Worm (Caenorhabditis elegans) whole organism, L4 larva: Measurements from ENCODE around the gene oma-2.

Experiments
- F26F4.8 ChIP-seq: fragments of 200-800 bp; sonication (Bioruptor generic); conservative IDR thresholded peaks from 2 replicates; pipeline ENCODE4 v1.3.6; 2022; ENCODE audit warnings: missing genetic modification characterization, missing compliant biosample characterization
- F44E2.7 ChIP-seq: fragments of 200-800 bp; sonication (Bioruptor generic); IDR thresholded peaks from 2 replicates; pipeline ENCODE4 v2.1.2; 2022; ENCODE audit warnings: missing genetic modification characterization, missing compliant biosample characterization
- F49E8.2 ChIP-seq: sonication (generic microtip); optimal IDR thresholded peaks from 2 replicates; lab custom pipeline; 2016; ENCODE audit warnings: missing compliant biosample characterization, mild to moderate bottlenecking, missing genetic modification characterization, borderline replicate concordance
- R02D3.7 ChIP-seq: fragments of 150-350 bp; sonication (generic microtip); optimal IDR thresholded peaks from 3 replicates; lab custom pipeline; 2014; ENCODE audit warnings: missing biosample characterization, missing genetic modification characterization
- T20F7.1 ChIP-seq: fragments of 200-800 bp; sonication (Bioruptor generic); optimal IDR thresholded peaks from 2 replicates; lab custom pipeline; 2018; ENCODE audit warnings: mild to moderate bottlenecking, missing genetic modification characterization, missing compliant biosample characterization
- T26A8.4 ChIP-seq: fragments of 200-800 bp; sonication (Bioruptor generic); IDR thresholded peaks from 2 replicates; pipeline ENCODE4 v1.3.6; 2022; ENCODE audit warnings: missing genetic modification characterization, missing compliant biosample characterization
- Y48G9A.11 ChIP-seq: fragments of 200-800 bp; sonication (Bioruptor generic); IDR thresholded peaks from 2 replicates; pipeline ENCODE4 v1.3.6; 2022; ENCODE audit warnings: missing genetic modification reagents, missing genetic modification characterization, missing compliant biosample characterization
- ZK337.2 ChIP-seq: fragments of 200-800 bp; sonication (Bioruptor generic); IDR thresholded peaks from 2 replicates; pipeline ENCODE4 v1.3.6; 2022; ENCODE audit warnings: missing genetic modification reagents, missing genetic modification characterization, missing compliant biosample characterization
- ama-1 ChIP-seq: fragments of 150-350 bp; optimal IDR thresholded peaks from 2 replicates; lab custom pipeline; 2014; ENCODE audit warnings: inconsistent platforms, mixed read lengths
- arid-1 ChIP-seq: fragments of 200-800 bp; sonication (Bioruptor generic); conservative IDR thresholded peaks from 2 replicates; pipeline ENCODE4 v1.3.6; 2022; ENCODE audit warnings: missing genetic modification reagents, missing genetic modification characterization, missing compliant biosample characterization
- attf-4 ChIP-seq: sonication (generic microtip); optimal IDR thresholded peaks from 3 replicates; lab custom pipeline; 2017; ENCODE audit warnings: missing biosample characterization, missing genetic modification characterization
- ceh-20 ChIP-seq: fragments of 200-800 bp; sonication (Bioruptor generic); IDR thresholded peaks from 2 replicates; pipeline ENCODE4 v1.3.6; 2022; ENCODE audit warnings: missing genetic modification reagents, missing genetic modification characterization, missing compliant biosample characterization
- daf-19 ChIP-seq: fragments of 200-800 bp; sonication (Bioruptor generic); conservative IDR thresholded peaks from 2 replicates; pipeline ENCODE4 v1.3.6; 2022; ENCODE audit warnings: missing genetic modification characterization, missing compliant biosample characterization
- dmd-6 ChIP-seq: fragments of 200-800 bp; sonication (Bioruptor generic); IDR thresholded peaks from 2 replicates; pipeline ENCODE4 v1.3.6; 2022; ENCODE audit warnings: missing genetic modification reagents, missing genetic modification characterization, missing compliant biosample characterization
- dmd-8 ChIP-seq: fragments of 200-800 bp; sonication (Bioruptor generic); IDR thresholded peaks from 2 replicates; pipeline ENCODE4 v1.3.6; 2022; ENCODE audit warnings: missing genetic modification characterization, missing compliant biosample characterization
- dmd-9 ChIP-seq: fragments of 200-800 bp; sonication (Bioruptor generic); IDR thresholded peaks from 2 replicates; pipeline ENCODE4 v1.3.6; 2022; ENCODE audit warnings: missing genetic modification reagents, missing genetic modification characterization, missing compliant biosample characterization
- dve-1 ChIP-seq: sonication (generic microtip); optimal IDR thresholded peaks from 2 replicates; lab custom pipeline; 2017; ENCODE audit warnings: antibody characterized with exemption, mild to moderate bottlenecking, missing genetic modification characterization, missing compliant biosample characterization; ENCODE audit not compliant: insufficient read depth
- fkh-10 ChIP-seq: fragments of 150-350 bp; optimal IDR thresholded peaks from 2 replicates; lab custom pipeline; 2014; ENCODE audit warnings: missing biosample characterization, missing genetic modification reagents, missing genetic modification characterization
- gei-8 ChIP-seq: fragments of 200-800 bp; sonication (Bioruptor generic); optimal IDR thresholded peaks from 2 replicates; lab custom pipeline; 2018; ENCODE audit warnings: mild to moderate bottlenecking, missing genetic modification characterization, missing compliant biosample characterization
- hif-1 ChIP-seq, 2 experiments: sonication (generic microtip); optimal IDR thresholded peaks; 2 replicates each; lab custom pipeline; 2016 to 2017; ENCODE audit warnings: missing compliant biosample characterization in 2 of 2, missing genetic modification characterization in 2 of 2, missing genetic modification reagents in 2 of 2, missing genotype in 2 of 2, mild to moderate bottlenecking in 1 of 2
- hmg-1.1 ChIP-seq: fragments of 200-800 bp; sonication (Bioruptor generic); IDR thresholded peaks from 2 replicates; pipeline ENCODE4 v1.3.6; 2022; ENCODE audit warnings: missing genetic modification reagents, missing genetic modification characterization, missing compliant biosample characterization
- jun-1 ChIP-seq: fragments of 150-350 bp; optimal IDR thresholded peaks from 2 replicates; lab custom pipeline; 2014; ENCODE audit warnings: missing biosample characterization, missing genetic modification reagents, missing genetic modification characterization
- lim-7 ChIP-seq: fragments of 200-800 bp; sonication (Bioruptor generic); IDR thresholded peaks from 2 replicates; pipeline ENCODE4 v1.3.6; 2022; ENCODE audit warnings: missing genetic modification characterization, missing compliant biosample characterization
- lin-1 ChIP-seq: fragments of 200-800 bp; sonication (Bioruptor generic); IDR thresholded peaks from 2 replicates; pipeline ENCODE4 v1.3.6; 2022; ENCODE audit warnings: missing genetic modification reagents, missing genetic modification characterization, missing compliant biosample characterization
- lin-13 ChIP-seq: fragments of 150-350 bp; optimal IDR thresholded peaks from 2 replicates; lab custom pipeline; 2014; ENCODE audit warnings: missing biosample characterization, missing genetic modification reagents, missing genetic modification characterization
- lin-15B ChIP-seq: fragments of 150-350 bp; sonication (generic microtip); optimal IDR thresholded peaks from 3 replicates; lab custom pipeline; 2014; ENCODE audit warnings: missing biosample characterization, missing genetic modification characterization
- lin-38 ChIP-seq: fragments of 200-800 bp; sonication (Bioruptor generic); IDR thresholded peaks from 2 replicates; pipeline ENCODE4 v1.3.6; 2022; ENCODE audit warnings: missing genetic modification reagents, missing genetic modification characterization, missing compliant biosample characterization
- lsy-2 ChIP-seq, 2 experiments: fragments of 150-350 bp in 1 of 2; sonication (generic microtip) in 1 of 2; optimal IDR thresholded peaks; 2 replicates each; lab custom pipeline; 2014 to 2017; ENCODE audit warnings: missing biosample characterization in 2 of 2, missing genetic modification characterization in 2 of 2
- mdl-1 ChIP-seq, 2 experiments: fragments of 150-350 bp in 1 of 2; sonication (generic microtip) in 1 of 2; optimal IDR thresholded peaks; 2 replicates each; lab custom pipeline; 2014 to 2017; ENCODE audit warnings: missing biosample characterization in 2 of 2, missing genetic modification characterization in 2 of 2
- mdt-29 ChIP-seq: fragments of 200-800 bp; sonication (Bioruptor generic); IDR thresholded peaks from 2 replicates; pipeline ENCODE4 v1.3.6; 2022; ENCODE audit warnings: missing genetic modification reagents, missing genetic modification characterization, missing compliant biosample characterization
- mxl-2 ChIP-seq: fragments of 200-800 bp; sonication (Bioruptor generic); conservative IDR thresholded peaks from 2 replicates; pipeline ENCODE4 v1.3.6; 2022; ENCODE audit warnings: missing genetic modification reagents, missing genetic modification characterization, missing compliant biosample characterization
- mxl-3 ChIP-seq: fragments of 200-800 bp; sonication (Bioruptor generic); optimal IDR thresholded peaks from 2 replicates; lab custom pipeline; 2018; ENCODE audit warnings: mild to moderate bottlenecking, missing genetic modification characterization, missing compliant biosample characterization
- nhr-10 ChIP-seq: fragments of 150-350 bp; optimal IDR thresholded peaks from 2 replicates; lab custom pipeline; 2014; ENCODE audit warnings: missing biosample characterization, missing genetic modification characterization
- nhr-11 ChIP-seq: fragments of 150-350 bp; optimal IDR thresholded peaks from 2 replicates; lab custom pipeline; 2014; ENCODE audit warnings: missing biosample characterization, missing genetic modification characterization
- nhr-111 ChIP-seq: fragments of 200-800 bp; sonication (Bioruptor generic); optimal IDR thresholded peaks from 2 replicates; lab custom pipeline; 2018; ENCODE audit warnings: mild to moderate bottlenecking, missing genetic modification characterization, missing compliant biosample characterization
- nhr-237 ChIP-seq: sonication (generic microtip); optimal IDR thresholded peaks from 2 replicates; lab custom pipeline; 2017; ENCODE audit warnings: missing biosample characterization, missing genetic modification characterization
- nhr-25 ChIP-seq: sonication (generic microtip); optimal IDR thresholded peaks from 2 replicates; lab custom pipeline; 2017; ENCODE audit warnings: missing genetic modification characterization, mild to moderate bottlenecking, missing compliant biosample characterization, antibody characterized with exemption, moderate library complexity, borderline replicate concordance; ENCODE audit not compliant: insufficient read depth
- nhr-42 ChIP-seq: fragments of 200-800 bp; sonication (Bioruptor generic); IDR thresholded peaks from 2 replicates; pipeline ENCODE4 v1.3.6; 2022; ENCODE audit warnings: missing genetic modification characterization, missing compliant biosample characterization
- nhr-48 ChIP-seq: sonication (generic microtip); optimal IDR thresholded peaks from 2 replicates; lab custom pipeline; 2016; ENCODE audit warnings: mild to moderate bottlenecking, missing genetic modification characterization, missing compliant biosample characterization
- nhr-76 ChIP-seq: fragments of 150-350 bp; optimal IDR thresholded peaks from 2 replicates; lab custom pipeline; 2014; ENCODE audit warnings: missing biosample characterization, missing genetic modification characterization
- pha-4 ChIP-seq, 2 experiments: fragments of 150-350 bp in 1 of 2; fragments of 200-800 bp in 1 of 2; sonication (Bioruptor generic) in 1 of 2; IDR thresholded peaks in 1 of 2; optimal IDR thresholded peaks in 1 of 2; 2 replicates each; pipeline versions ENCODE4 v1.3.6 to Lab custom; 2014 to 2022; ENCODE audit warnings: missing genetic modification characterization in 2 of 2, missing genetic modification reagents in 2 of 2, missing biosample characterization in 1 of 2, missing compliant biosample characterization in 1 of 2
- pqm-1 ChIP-seq: sonication (generic microtip); optimal IDR thresholded peaks from 2 replicates; lab custom pipeline; 2017; ENCODE audit warnings: missing biosample characterization, missing genetic modification characterization
- rbr-2 ChIP-seq: sonication (generic microtip); optimal IDR thresholded peaks from 2 replicates; lab custom pipeline; 2016; ENCODE audit warnings: missing genotype, missing genetic modification characterization, missing compliant biosample characterization
- saeg-2 ChIP-seq: fragments of 200-800 bp; sonication (Bioruptor generic); IDR thresholded peaks from 2 replicates; pipeline ENCODE4 v1.3.6; 2022; ENCODE audit warnings: missing genetic modification reagents, missing genetic modification characterization, missing compliant biosample characterization
- set-16 ChIP-seq: fragments of 200-800 bp; sonication (Bioruptor generic); IDR thresholded peaks from 2 replicates; pipeline ENCODE4 v1.3.6; 2022; ENCODE audit warnings: missing genetic modification reagents, missing genetic modification characterization, missing compliant biosample characterization
- snpc-4 ChIP-seq: fragments of 150-350 bp; optimal IDR thresholded peaks from 2 replicates; lab custom pipeline; 2014; ENCODE audit warnings: missing biosample characterization, missing genetic modification characterization
- unc-130 ChIP-seq: sonication (generic microtip); optimal IDR thresholded peaks from 2 replicates; lab custom pipeline; 2016; ENCODE audit warnings: missing genetic modification reagents, missing genetic modification characterization, missing compliant biosample characterization
- zfp-2 ChIP-seq: sonication (generic microtip); optimal IDR thresholded peaks from 2 replicates; lab custom pipeline; 2016; ENCODE audit warnings: mild to moderate bottlenecking, missing genetic modification characterization, missing compliant biosample characterization
- zfp-3 ChIP-seq: fragments of 200-800 bp; sonication (Bioruptor generic); conservative IDR thresholded peaks from 2 replicates; pipeline ENCODE4 v1.3.6; 2022; ENCODE audit warnings: missing genetic modification reagents, missing genetic modification characterization, missing compliant biosample characterization
- zip-2 ChIP-seq: fragments of 150-350 bp; optimal IDR thresholded peaks from 2 replicates; lab custom pipeline; 2014; ENCODE audit warnings: missing biosample characterization, missing genetic modification characterization

oma-2 gene

ce11 chrV:7980370-7980987 is 48.8 kb upstream of the oma-2 start (continued):
- no peak for TF ChIP-seq dmd-8 (GFP tag; lab: Robert Waterston, UW)
- 0 out of 2 replicates have a peak, but pooled peaks have one; percentile 50 for TF ChIP-seq ceh-20 (GFP tag; lab: Robert Waterston, UW)
- no peak for TF ChIP-seq F44E2.7 (GFP tag; lab: Robert Waterston, UW)
- peak; percentile 60 for TF ChIP-seq rbr-2 (tag; lab: Kevin White, UChicago)
- TF ChIP-seq lim-7 (GFP tag; lab: Robert Waterston, UW): no peak
- no peak for TF ChIP-seq nhr-10 (tag; lab: Kevin White, UChicago)
- TF ChIP-seq saeg-2 (GFP tag; lab: Robert Waterston, UW): no peak
- TF ChIP-seq attf-4 (tag; lab: Kevin White, UChicago): no peak
- TF ChIP-seq dmd-9 (GFP tag; lab: Robert Waterston, UW): no peak
- no peak for TF ChIP-seq lin-1
- TF ChIP-seq nhr-48 (tag; lab: Kevin White, UChicago): no peak
- TF ChIP-seq mdt-29 (GFP tag; lab: Robert Waterston, UW): no peak
- no peak for TF ChIP-seq R02D3.7 (tag; lab: Kevin White, UChicago)
- TF ChIP-seq F26F4.8: no peak
- TF ChIP-seq zfp-2: no peak
- TF ChIP-seq mxl-2: no peak
- TF ChIP-seq zfp-3 (GFP tag; lab: Robert Waterston, UW): no peak
- TF ChIP-seq Y48G9A.11 (GFP tag; lab: Robert Waterston, UW): no peak
- TF ChIP-seq snpc-4 (tag; lab: Kevin White, UChicago): no peak
- TF ChIP-seq lsy-2 (tag; optimal IDR thresholded peaks at IDR 0.05; lab: Kevin White, UChicago): peak in 1 of 2 experiments; percentile 63
- no peak for TF ChIP-seq T26A8.4 (GFP tag; lab: Robert Waterston, UW)
- TF ChIP-seq jun-1 (tag; lab: Kevin White, UChicago): no peak
- TF ChIP-seq nhr-76: no peak
- TF ChIP-seq pqm-1 (tag; lab: Kevin White, UChicago): no peak
- no peak for TF ChIP-seq F49E8.2 (tag; lab: Kevin White, UChicago)
- TF ChIP-seq mdl-1 (tag; optimal IDR thresholded peaks at IDR 0.05; lab: Kevin White, UChicago): peak in 1 of 2 experiments; percentile 65
- TF ChIP-seq dmd-6 (GFP tag; lab: Robert Waterston, UW): no peak
- TF ChIP-seq nhr-42 (GFP tag; lab: Robert Waterston, UW): no peak
- TF ChIP-seq T20F7.1 (GFP tag; lab: Kevin White, UChicago): no peak
- no peak for TF ChIP-seq mxl-3 (GFP tag; lab: Kevin White, UChicago)
- no peak for TF ChIP-seq lin-13 (GFP tag; lab: Kevin White, UChicago)
- TF ChIP-seq fkh-10 (GFP tag; lab: Kevin White, UChicago): peak; percentile 26
- no peak for TF ChIP-seq lin-38
- no peak for TF ChIP-seq nhr-25
- no peak for TF ChIP-seq zip-2 (tag; lab: Kevin White, UChicago)
- no peak for TF ChIP-seq lin-15B (tag; lab: Kevin White, UChicago)
- TF ChIP-seq ZK337.2 (GFP tag; lab: Robert Waterston, UW): no peak
- TF ChIP-seq set-16: no peak
- TF ChIP-seq nhr-237: no peak
- no peak for TF ChIP-seq daf-19 (GFP tag; lab: Robert Waterston, UW)
- no peak for TF ChIP-seq ama-1 (lab: Kevin White, UChicago)
- TF ChIP-seq nhr-111: no peak
- TF ChIP-seq hif-1 (tag; optimal IDR thresholded peaks at IDR 0.05; lab: Kevin White, UChicago): peak in 1 of 2 experiments; percentile 21
- TF ChIP-seq arid-1 (GFP tag; lab: Robert Waterston, UW): no peak
- TF ChIP-seq nhr-11 (tag; lab: Kevin White, UChicago): peak; percentile 29
- TF ChIP-seq gei-8 (GFP tag; lab: Kevin White, UChicago): no peak
- no peak for TF ChIP-seq dve-1
- TF ChIP-seq pha-4 (GFP tag; IDR thresholded peaks at IDR 0.05; lab: Robert Waterston, UW): no peak
- no peak for TF ChIP-seq pha-4 (tag; optimal IDR thresholded peaks at IDR 0.05; lab: Kevin White, UChicago)
- 0 out of 2 replicates have a peak, but pooled peaks have one; percentile 58 for TF ChIP-seq hmg-1.1
- TF ChIP-seq unc-130 (GFP tag; lab: Kevin White, UChicago): no peak
